Worm (Caenorhabditis elegans) whole organism, midembryonic: ENCODE results near the gene gnrr-2.

Experiments
- med-1 ChIP-seq: sonication (generic microtip); optimal IDR thresholded peaks from 2 replicates; lab custom pipeline; 2017; ENCODE audit warnings: missing genetic modification characterization, mild to moderate bottlenecking, missing compliant biosample characterization, antibody characterized with exemption, missing genetic modification reagents; ENCODE audit not compliant: insufficient read depth
- tab-1 ChIP-seq: fragments of 200-800 bp; sonication (Bioruptor generic); IDR thresholded peaks from 2 replicates; pipeline ENCODE4 v1.3.6; 2022; ENCODE audit warnings: missing genetic modification characterization, missing compliant biosample characterization
- ztf-29 ChIP-seq: fragments of 200-800 bp; sonication (Bioruptor generic); IDR thresholded peaks from 2 replicates; pipeline ENCODE4 v1.3.6; 2022; ENCODE audit warnings: missing genetic modification reagents, missing genetic modification characterization, missing compliant biosample characterization

DNA sequence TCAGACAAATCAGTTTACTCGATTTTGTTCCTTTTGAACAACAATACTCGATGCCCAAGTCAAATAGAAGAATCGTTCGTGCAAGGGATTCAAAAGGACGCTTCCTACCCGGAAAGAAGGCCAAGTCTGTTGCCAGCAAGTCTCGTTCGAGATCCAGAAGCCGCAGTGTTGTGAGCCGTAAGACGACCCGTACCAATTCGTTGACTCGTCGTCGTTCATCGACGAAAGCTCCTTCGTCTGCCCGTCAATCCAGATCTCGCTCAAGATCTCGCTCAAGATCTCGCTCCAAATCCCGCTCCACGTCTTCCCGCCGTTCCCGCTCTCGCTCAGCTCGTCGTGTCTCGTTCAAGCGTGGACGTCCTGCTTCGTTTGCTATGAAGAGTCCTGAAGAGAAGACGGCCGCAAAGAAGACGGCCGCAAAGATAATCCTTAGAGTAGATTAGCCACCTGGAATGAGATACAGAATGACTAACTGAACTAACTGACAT, 51.8 kb downstream of the gnrr-2 start, which contains the start of gene F08H9.2:
- no peak for TF ChIP-seq tab-1 (GFP tag; lab: Robert Waterston, UW)
- TF ChIP-seq ztf-29 (GFP tag; lab: Robert Waterston, UW) = no peak
- no peak for TF ChIP-seq med-1 (GFP tag; lab: Kevin White, UChicago)
